Worm (Caenorhabditis elegans): Measurements from ENCODE around the gene srh-266.

Gene srh-266

ce11 chrV:682031-682430 is 17.4 kb downstream of the srh-266 start, which contains the start of gene srx-23:
Gene srx-23, plus strand, starts transcription at chrV:682331.
- no peak for TF ChIP-seq egl-27 (tag; optimal IDR thresholded peaks at IDR 0.05)
- TF ChIP-seq crh-2 (tag; optimal IDR thresholded peaks at IDR 0.05), result no peak
- TF ChIP-seq sma-9 (GFP tag; optimal IDR thresholded peaks at IDR 0.05), result no peak
- no peak for TF ChIP-seq sma-9 (tag; optimal IDR thresholded peaks at IDR 0.05)
- no peak for TF ChIP-seq mdl-1 (tag; optimal IDR thresholded peaks at IDR 0.05)
- no peak for TF ChIP-seq nhr-77 (tag; optimal IDR thresholded peaks at IDR 0.05)
- TF ChIP-seq snpc-4 (tag; optimal IDR thresholded peaks at IDR 0.05), result no peak
- TF ChIP-seq nhr-237 (tag; optimal IDR thresholded peaks at IDR 0.05), result no peak
- TF ChIP-seq ceh-82 (tag; optimal IDR thresholded peaks at IDR 0.05), result no peak
- TF ChIP-seq ceh-16 (tag; optimal IDR thresholded peaks at IDR 0.05), result no peak
- TF ChIP-seq lin-13 (GFP tag; optimal IDR thresholded peaks at IDR 0.05), result no peak
- no peak for TF ChIP-seq mbf-1 (tag; optimal IDR thresholded peaks at IDR 0.05)
- no peak for TF ChIP-seq C34F6.9 (tag; optimal IDR thresholded peaks at IDR 0.05)
- TF ChIP-seq unc-55 (GFP tag; optimal IDR thresholded peaks at IDR 0.05), result no peak
- TF ChIP-seq ztf-4 (tag; optimal IDR thresholded peaks at IDR 0.05), result no peak
- TF ChIP-seq R02D3.7 (tag; optimal IDR thresholded peaks at IDR 0.05), result no peak
- no peak for TF ChIP-seq sma-3 (GFP tag; optimal IDR thresholded peaks at IDR 0.05)
- TF ChIP-seq gmeb-1 (tag; optimal IDR thresholded peaks at IDR 0.05), result no peak
- no peak for TF ChIP-seq ztf-1 (GFP tag; conservative IDR thresholded peaks at IDR 0.05)
- no peak for TF ChIP-seq unc-39 (tag; optimal IDR thresholded peaks at IDR 0.05)
- TF ChIP-seq zag-1 (tag; optimal IDR thresholded peaks at IDR 0.05), result no peak

- TF ChIP-seq gmeb-1 (tag; optimal IDR thresholded peaks at IDR 0.05), result no peak
- TF ChIP-seq fos-1 (tag; optimal IDR thresholded peaks at IDR 0.05), result peak; percentile 29
- no peak for TF ChIP-seq peb-1 (tag; optimal IDR thresholded peaks at IDR 0.05)
These were observed 19.3 kb downstream of the srh-266 start, which contains the start of gene F31F4.1 for ce11 chrV:683858-684257. Gene F31F4.1, plus strand, starts transcription at chrV:684060.

ce11 chrV:687384-687783 is 22.8 kb downstream of the srh-266 start, which contains the start of gene H25P19.1:
Gene H25P19.1, plus strand, starts transcription at chrV:687684.
- TF ChIP-seq sem-4 (tag; optimal IDR thresholded peaks at IDR 0.05) (no peak), unc-55 (GFP tag; optimal IDR thresholded peaks at IDR 0.05) (no peak), nhr-10 (tag; optimal IDR thresholded peaks at IDR 0.05) (no peak), nhr-11 (tag; optimal IDR thresholded peaks at IDR 0.05) (no peak), ama-1 (optimal IDR thresholded peaks at IDR 0.05) (no peak), fos-1 (tag; optimal IDR thresholded peaks at IDR 0.05) (no peak), Y55F3AM.14 (GFP tag; optimal IDR thresholded peaks at IDR 0.05) (no peak), ceh-82 (tag; optimal IDR thresholded peaks at IDR 0.05) (no peak), ceh-16 (tag; optimal IDR thresholded peaks at IDR 0.05) (no peak), zag-1 (tag; optimal IDR thresholded peaks at IDR 0.05) (no peak), aly-2 (tag; optimal IDR thresholded peaks at IDR 0.05) (no peak)

- TF ChIP-seq nhr-237 (tag; optimal IDR thresholded peaks at IDR 0.05), result no peak
- no peak for TF ChIP-seq nhr-21 (tag; optimal IDR thresholded peaks at IDR 0.05)
- no peak for TF ChIP-seq mdl-1 (tag; optimal IDR thresholded peaks at IDR 0.05)
- TF ChIP-seq blmp-1 (tag; optimal IDR thresholded peaks at IDR 0.05; ENCODE audit: insufficient read depth), result no peak
- TF ChIP-seq nhr-6 (tag; optimal IDR thresholded peaks at IDR 0.05), result no peak
- TF ChIP-seq unc-55 (GFP tag; optimal IDR thresholded peaks at IDR 0.05), result no peak
- no peak for TF ChIP-seq nhr-10 (tag; optimal IDR thresholded peaks at IDR 0.05)
- TF ChIP-seq fos-1 (tag; optimal IDR thresholded peaks at IDR 0.05), result no peak
- no peak for TF ChIP-seq ztf-1 (GFP tag; conservative IDR thresholded peaks at IDR 0.05)
- TF ChIP-seq nhr-11 (tag; optimal IDR thresholded peaks at IDR 0.05), result no peak
- TF ChIP-seq C34F6.9 (tag; optimal IDR thresholded peaks at IDR 0.05), result no peak
- no peak for TF ChIP-seq Y55F3AM.14 (GFP tag; optimal IDR thresholded peaks at IDR 0.05)
- TF ChIP-seq ceh-82 (tag; optimal IDR thresholded peaks at IDR 0.05), result no peak
- no peak for TF ChIP-seq ztf-11 (tag; optimal IDR thresholded peaks at IDR 0.05)
- no peak for TF ChIP-seq nhr-12 (tag; optimal IDR thresholded peaks at IDR 0.05)
- no peak for TF ChIP-seq ama-1 (optimal IDR thresholded peaks at IDR 0.05)
- TF ChIP-seq nhr-23 (tag; optimal IDR thresholded peaks at IDR 0.05), result no peak
- no peak for TF ChIP-seq gmeb-1 (tag; optimal IDR thresholded peaks at IDR 0.05)
- TF ChIP-seq mbf-1 (tag; optimal IDR thresholded peaks at IDR 0.05), result no peak
These were observed 24.9 kb downstream of the srh-266 start for ce11 chrV:689538-689937.

All from whole organism, L2 larva.